Worm (Caenorhabditis elegans): ENCODE data around the gene cnnm-5.

ce11 chrIII:3867937-3868929 is 39.2 kb upstream of the cnnm-5 start:
- TF ChIP-seq snpc-4 (tag; optimal IDR thresholded peaks at IDR 0.05) (no peak), skn-1 (tag; optimal IDR thresholded peaks at IDR 0.05) (no peak), nhr-20 (tag; optimal IDR thresholded peaks at IDR 0.05) (no peak), elt-3 (tag; optimal IDR thresholded peaks at IDR 0.05) (no peak), ama-1 (optimal IDR thresholded peaks at IDR 0.05) (no peak), sptf-1 (tag; optimal IDR thresholded peaks at IDR 0.05) (no peak), egl-13 (tag; optimal IDR thresholded peaks at IDR 0.05) (no peak), C04F5.9 (tag; optimal IDR thresholded peaks at IDR 0.05) (no peak), ces-1 (GFP tag; optimal IDR thresholded peaks at IDR 0.05) (no peak), mep-1 (tag; optimal IDR thresholded peaks at IDR 0.05) (no peak), efl-1 (optimal IDR thresholded peaks at IDR 0.05) (no peak), efl-1 (GFP tag; optimal IDR thresholded peaks at IDR 0.05 in 1 of 2) (peak in 1 of 2 experiments; percentile 77), alr-1 (tag; optimal IDR thresholded peaks at IDR 0.05; ENCODE audit: borderline replicate concordance) (peak; percentile 80), unc-130 (tag; optimal IDR thresholded peaks at IDR 0.05) (no peak), nhr-237 (tag; optimal IDR thresholded peaks at IDR 0.05) (no peak)

All from whole organism, L1 larva.